Worm (Caenorhabditis elegans) whole organism, young adult: ENCODE data around the gene H10E21.4.
A peak's percentile ranks its signal among the peaks of the same experiment; 100 is the strongest.
"Not testable (repeated sequence)": the region's sequence is repeated elsewhere in the genome, so short reads cannot be mapped to it uniquely, and the experiment has no call there.

ENCODE experiments used
- B0261.1 ChIP-seq: sonication (generic microtip); optimal IDR thresholded peaks from 2 replicates; lab custom pipeline; 2016; ENCODE audit warnings: mild to moderate bottlenecking, missing genetic modification characterization, moderate library complexity, missing compliant biosample characterization
- C17E4.6 ChIP-seq: fragments of 200-800 bp; sonication (Bioruptor generic); IDR thresholded peaks from 2 replicates; pipeline ENCODE4 v1.3.6; 2022; ENCODE audit warnings: missing genetic modification reagents, missing genetic modification characterization, missing compliant biosample characterization
- D2030.7 ChIP-seq: fragments of 200-800 bp; sonication (Bioruptor generic); IDR thresholded peaks from 2 replicates; pipeline ENCODE4 v1.3.6; 2022; ENCODE audit warnings: missing genetic modification reagents, missing genetic modification characterization, missing compliant biosample characterization
- F10E7.11 ChIP-seq: sonication (generic microtip); optimal IDR thresholded peaks from 2 replicates; lab custom pipeline; 2017; ENCODE audit warnings: mild to moderate bottlenecking, missing genetic modification characterization, moderate library complexity, missing compliant biosample characterization
- F23B12.7 ChIP-seq: sonication (generic microtip); optimal IDR thresholded peaks from 2 replicates; lab custom pipeline; 2017; ENCODE audit warnings: missing genetic modification characterization, mild to moderate bottlenecking, missing compliant biosample characterization, antibody characterized with exemption, moderate library complexity; ENCODE audit not compliant: insufficient read depth
- Y56A3A.18 ChIP-seq: fragments of 200-800 bp; sonication (Bioruptor generic); IDR thresholded peaks from 2 replicates; pipeline ENCODE4 v1.3.6; 2022; ENCODE audit warnings: missing genetic modification reagents, missing genetic modification characterization, missing compliant biosample characterization
- Y79H2A.3 ChIP-seq: fragments of 200-800 bp; sonication (Bioruptor generic); conservative IDR thresholded peaks from 2 replicates; pipeline ENCODE4 v1.3.6; 2022; ENCODE audit warnings: missing genetic modification reagents, missing genetic modification characterization, missing compliant biosample characterization
- Y95B8A.8 ChIP-seq: fragments of 200-800 bp; sonication (Bioruptor generic); IDR thresholded peaks from 2 replicates; pipeline ENCODE4 v1.3.6; 2022; ENCODE audit warnings: missing genetic modification reagents, missing genetic modification characterization, missing compliant biosample characterization
- akir-1 ChIP-seq: fragments of 200-800 bp; sonication (Bioruptor generic); optimal IDR thresholded peaks from 2 replicates; lab custom pipeline; 2018; ENCODE audit warnings: mild to moderate bottlenecking, missing genetic modification characterization, moderate library complexity, missing compliant biosample characterization
- aptf-3 ChIP-seq: fragments of 200-800 bp; sonication (Bioruptor generic); IDR thresholded peaks from 2 replicates; pipeline ENCODE4 v1.3.6; 2022; ENCODE audit warnings: missing genetic modification characterization, missing compliant biosample characterization
- attf-3 ChIP-seq: fragments of 200-800 bp; sonication (Bioruptor generic); conservative IDR thresholded peaks from 2 replicates; pipeline ENCODE4 v1.3.6; 2022; ENCODE audit warnings: missing genetic modification reagents, missing genetic modification characterization, missing compliant biosample characterization
- cebp-1 ChIP-seq, 2 experiments: fragments of 200-800 bp in 1 of 2; sonication (Bioruptor generic) in 1 of 2; sonication (generic microtip) in 1 of 2; IDR thresholded peaks in 1 of 2; optimal IDR thresholded peaks in 1 of 2; 2 replicates each; pipeline versions ENCODE4 v1.3.6 to Lab custom; 2017 to 2022; ENCODE audit warnings: missing compliant biosample characterization in 2 of 2, missing genetic modification characterization in 2 of 2, mild to moderate bottlenecking in 1 of 2, missing genetic modification reagents in 1 of 2, moderate library complexity in 1 of 2
- ceh-100 ChIP-seq: fragments of 200-800 bp; sonication (Bioruptor generic); IDR thresholded peaks from 2 replicates; pipeline ENCODE4 v1.3.6; 2022; ENCODE audit warnings: missing genetic modification reagents, missing genetic modification characterization, missing compliant biosample characterization
- chd-7 ChIP-seq: sonication (generic microtip); optimal IDR thresholded peaks from 2 replicates; lab custom pipeline; 2016; ENCODE audit warnings: mild to moderate bottlenecking, missing genetic modification characterization, moderate library complexity, missing compliant biosample characterization
- die-1 ChIP-seq: sonication (generic microtip); optimal IDR thresholded peaks from 2 replicates; lab custom pipeline; 2016; ENCODE audit warnings: missing genotype, mild to moderate bottlenecking, missing genetic modification characterization, missing compliant biosample characterization
- dpff-1 ChIP-seq: sonication (generic microtip); optimal IDR thresholded peaks from 2 replicates; lab custom pipeline; 2017; ENCODE audit warnings: mild to moderate bottlenecking, missing genetic modification characterization, missing compliant biosample characterization
- egrh-3 ChIP-seq: fragments of 200-800 bp; sonication (Bioruptor generic); IDR thresholded peaks from 2 replicates; pipeline ENCODE4 v1.3.6; 2022; ENCODE audit warnings: missing genetic modification reagents, missing genetic modification characterization, missing compliant biosample characterization
- him-1 ChIP-seq: sonication (generic microtip); optimal IDR thresholded peaks from 2 replicates; lab custom pipeline; 2016; ENCODE audit warnings: missing genotype, missing genetic modification reagents, missing genetic modification characterization, missing compliant biosample characterization
- hlh-26 ChIP-seq: fragments of 200-800 bp; sonication (Bioruptor generic); conservative IDR thresholded peaks from 2 replicates; pipeline ENCODE4 v1.3.6; 2022; ENCODE audit warnings: missing genetic modification reagents, missing genetic modification characterization, missing compliant biosample characterization
- hmg-1.2 ChIP-seq: fragments of 200-800 bp; sonication (Bioruptor generic); IDR thresholded peaks from 2 replicates; pipeline ENCODE4 v1.3.6; 2022; ENCODE audit warnings: missing genetic modification reagents, missing genetic modification characterization, missing compliant biosample characterization
- hrde-1 ChIP-seq: sonication (generic microtip); optimal IDR thresholded peaks from 2 replicates; lab custom pipeline; 2016; ENCODE audit warnings: missing genetic modification characterization, mild to moderate bottlenecking, missing compliant biosample characterization, moderate library complexity, missing genotype, missing genetic modification reagents, borderline replicate concordance
- let-526 ChIP-seq: fragments of 200-800 bp; sonication (Bioruptor generic); IDR thresholded peaks from 2 replicates; pipeline ENCODE4 v1.3.6; 2022; ENCODE audit warnings: missing genetic modification reagents, missing genetic modification characterization, missing compliant biosample characterization
- let-607 ChIP-seq, 2 experiments: fragments of 200-800 bp in 1 of 2; sonication (Bioruptor generic) in 1 of 2; sonication (generic microtip) in 1 of 2; optimal IDR thresholded peaks; 2 replicates each; lab custom pipeline; 2016 to 2018; ENCODE audit warnings: mild to moderate bottlenecking in 2 of 2, missing compliant biosample characterization in 2 of 2, missing genetic modification characterization in 2 of 2, moderate library complexity in 2 of 2, missing genotype in 1 of 2
- lin-54 ChIP-seq: fragments of 200-800 bp; sonication (Bioruptor generic); optimal IDR thresholded peaks from 2 replicates; lab custom pipeline; 2018; ENCODE audit warnings: mild to moderate bottlenecking, missing genetic modification characterization, missing compliant biosample characterization
- lir-1 ChIP-seq: fragments of 200-800 bp; sonication (Bioruptor generic); conservative IDR thresholded peaks from 2 replicates; pipeline ENCODE4 v1.3.6; 2022; ENCODE audit warnings: missing genetic modification reagents, missing genetic modification characterization, missing compliant biosample characterization
- madf-3 ChIP-seq: fragments of 200-800 bp; sonication (Bioruptor generic); IDR thresholded peaks from 2 replicates; pipeline ENCODE4 v1.3.6; 2022; ENCODE audit warnings: missing genetic modification reagents, missing genetic modification characterization, missing compliant biosample characterization
- madf-6 ChIP-seq: fragments of 200-800 bp; sonication (Bioruptor generic); IDR thresholded peaks from 2 replicates; pipeline ENCODE4 v1.3.6; 2022; ENCODE audit warnings: missing genetic modification reagents, missing genetic modification characterization, missing compliant biosample characterization
- mcd-1 ChIP-seq: fragments of 200-800 bp; sonication (Bioruptor generic); IDR thresholded peaks from 2 replicates; pipeline ENCODE4 v1.3.6; 2022; ENCODE audit warnings: missing genetic modification reagents, missing genetic modification characterization, missing compliant biosample characterization
- nfyb-1 ChIP-seq: fragments of 200-800 bp; sonication (Bioruptor generic); IDR thresholded peaks from 2 replicates; pipeline ENCODE4 v1.3.6; 2022; ENCODE audit warnings: missing genetic modification reagents, missing genetic modification characterization, missing compliant biosample characterization
- pbrm-1 ChIP-seq: fragments of 200-800 bp; sonication (Bioruptor generic); IDR thresholded peaks from 2 replicates; pipeline ENCODE4 v1.3.6; 2022; ENCODE audit warnings: missing genetic modification reagents, missing genetic modification characterization, missing compliant biosample characterization
- rpc-1 ChIP-seq, 2 experiments: fragments of 150-350 bp in 1 of 2; sonication (generic microtip) in 1 of 2; optimal IDR thresholded peaks; 2 replicates each; lab custom pipeline; 2014 to 2018; ENCODE audit warnings: missing biosample characterization in 1 of 2, missing genetic modification characterization in 1 of 2, missing genetic modification reagents in 1 of 2, missing genotype in 1 of 2
- sea-2 ChIP-seq: fragments of 200-800 bp; sonication (Bioruptor generic); IDR thresholded peaks from 2 replicates; pipeline ENCODE4 v1.3.6; 2022; ENCODE audit warnings: missing genetic modification characterization, missing compliant biosample characterization
- snpc-4 ChIP-seq, 5 experiments: fragments of 150-350 bp in 1 of 5; sonication (generic microtip) in 4 of 5; optimal IDR thresholded peaks; 2 replicates each; lab custom pipeline; 2014 to 2018; ENCODE audit warnings: missing genetic modification characterization in 5 of 5, missing biosample characterization in 3 of 5, antibody characterized with exemption in 2 of 5, mild to moderate bottlenecking in 2 of 5, missing compliant biosample characterization in 2 of 5, missing genotype in 2 of 5, moderate library complexity in 2 of 5, missing genetic modification reagents in 1 of 5
- tbp1 ChIP-seq: fragments of 200-800 bp; sonication (Bioruptor generic); optimal IDR thresholded peaks from 2 replicates; lab custom pipeline; 2018; ENCODE audit warnings: mild to moderate bottlenecking, missing genetic modification characterization, missing compliant biosample characterization
- tbx-9 ChIP-seq: sonication (generic microtip); optimal IDR thresholded peaks from 2 replicates; lab custom pipeline; 2016; ENCODE audit warnings: borderline replicate concordance, missing genetic modification characterization, inconsistent platforms, missing compliant biosample characterization
- tlf-1 ChIP-seq: fragments of 200-800 bp; sonication (Bioruptor generic); optimal IDR thresholded peaks from 2 replicates; lab custom pipeline; 2018; ENCODE audit warnings: mild to moderate bottlenecking, missing genetic modification characterization, missing compliant biosample characterization
- zfh-2 ChIP-seq: fragments of 200-800 bp; sonication (Bioruptor generic); conservative IDR thresholded peaks from 2 replicates; pipeline ENCODE4 v1.3.6; 2022; ENCODE audit warnings: missing genetic modification reagents, missing genetic modification characterization, missing compliant biosample characterization
- zim-3 ChIP-seq: sonication (generic microtip); optimal IDR thresholded peaks from 2 replicates; lab custom pipeline; 2017; ENCODE audit warnings: mild to moderate bottlenecking, missing genetic modification characterization, moderate library complexity, missing compliant biosample characterization

Gene H10E21.4

ce11 chrIII:61045-61444 is 41.6 kb upstream of the H10E21.4 start, which contains the start of gene btb-5:
Gene btb-5, minus strand, starts transcription at chrIII:61145.
- TF ChIP-seq sea-2 (GFP tag; lab: Robert Waterston, UW) (no peak), cebp-1 (GFP tag; IDR thresholded peaks at IDR 0.05; lab: Robert Waterston, UW) (no peak), cebp-1 (tag; optimal IDR thresholded peaks at IDR 0.05; lab: Kevin White, UChicago) (no peak), hmg-1.2 (GFP tag; lab: Robert Waterston, UW) (no peak), ceh-100 (GFP tag; lab: Robert Waterston, UW) (no peak), F23B12.7 (tag; lab: Kevin White, UChicago) (no peak), chd-7 (tag; lab: Kevin White, UChicago) (no peak), lir-1 (GFP tag; lab: Robert Waterston, UW) (no peak), hrde-1 (tag; lab: Kevin White, UChicago) (no peak), lin-54 (no peak), tbx-9 (no peak), mcd-1 (no peak), zim-3 (tag; lab: Kevin White, UChicago) (no peak), F10E7.11 (tag; lab: Kevin White, UChicago) (no peak)

- not testable (repeated sequence) for TF ChIP-seq rpc-1 (optimal IDR thresholded peaks at IDR 0.05; lab: Kevin White, UChicago)
- TF ChIP-seq rpc-1 (tag; optimal IDR thresholded peaks at IDR 0.05; lab: Kevin White, UChicago), result peak; percentile 32
- TF ChIP-seq D2030.7 (GFP tag; lab: Robert Waterston, UW), result peak; percentile 50
- TF ChIP-seq tbp1 (GFP tag; lab: Kevin White, UChicago), result peak; percentile 75
- peak; percentile 35 for TF ChIP-seq B0261.1 (tag; lab: Kevin White, UChicago)
- 0 out of 2 replicates have a peak, but pooled peaks have one; percentile 15 for TF ChIP-seq madf-6
- peak; percentile 33; the same call in 1 of the 2 replicates for TF ChIP-seq nfyb-1
Observed at ce11 chrIII:58723-59122, 39.2 kb upstream of the H10E21.4 start.

- peak; percentile 52; the same call in 1 of the 2 replicates for TF ChIP-seq attf-3 (GFP tag; lab: Robert Waterston, UW)
Observed at ce11 chrIII:57257-57656, 37.8 kb upstream of the H10E21.4 start.

- TF ChIP-seq mcd-1 (peak; percentile 31; the same call in 1 of the 2 replicates), D2030.7 (GFP tag; lab: Robert Waterston, UW) (0 out of 2 replicates have a peak, but pooled peaks have one; percentile 42), zim-3 (tag; lab: Kevin White, UChicago) (no peak), egrh-3 (GFP tag; lab: Robert Waterston, UW) (peak; percentile 30; the same call in 1 of the 2 replicates), zfh-2 (peak; percentile 46)
Observed at ce11 chrIII:53696-54095, 34.2 kb upstream of the H10E21.4 start.

ce11 chrIII:51622-52021 is 32.1 kb upstream of the H10E21.4 start:
- no peak for TF ChIP-seq akir-1 (GFP tag; lab: Kevin White, UChicago)
- TF ChIP-seq D2030.7 (GFP tag; lab: Robert Waterston, UW), result 0 out of 2 replicates have a peak, but pooled peaks have one; percentile 35
- TF ChIP-seq C17E4.6 (GFP tag; lab: Robert Waterston, UW), result no peak
- TF ChIP-seq him-1 (tag; lab: Kevin White, UChicago), result no peak
- TF ChIP-seq Y56A3A.18 (GFP tag; lab: Robert Waterston, UW), result no peak
- TF ChIP-seq Y95B8A.8 (GFP tag; lab: Robert Waterston, UW), result no peak
- TF ChIP-seq hlh-26, result no peak
- no peak for TF ChIP-seq Y79H2A.3 (GFP tag; lab: Robert Waterston, UW)
- no peak for TF ChIP-seq nfyb-1
- no peak for TF ChIP-seq madf-3 (GFP tag; lab: Robert Waterston, UW)
- TF ChIP-seq let-526, result no peak
- TF ChIP-seq pbrm-1 (GFP tag; lab: Robert Waterston, UW), result 0 out of 2 replicates have a peak, but pooled peaks have one; percentile 8
- TF ChIP-seq aptf-3 (GFP tag; lab: Robert Waterston, UW), result no peak
- TF ChIP-seq lir-1 (GFP tag; lab: Robert Waterston, UW), result no peak
- TF ChIP-seq snpc-4 (GFP tag; optimal IDR thresholded peaks at IDR 0.05; lab: Kevin White, UChicago), result no peak
- TF ChIP-seq snpc-4 (tag; optimal IDR thresholded peaks at IDR 0.05; lab: Kevin White, UChicago), result no peak
- no peak for TF ChIP-seq tbp1 (GFP tag; lab: Kevin White, UChicago)
- TF ChIP-seq egrh-3 (GFP tag; lab: Robert Waterston, UW), result peak; percentile 29; the same call in 1 of the 2 replicates
- no peak for TF ChIP-seq tlf-1
- TF ChIP-seq attf-3 (GFP tag; lab: Robert Waterston, UW), result no peak
- TF ChIP-seq let-607 (tag; optimal IDR thresholded peaks at IDR 0.05; lab: Kevin White, UChicago), result no peak
- no peak for TF ChIP-seq dpff-1 (tag; lab: Kevin White, UChicago)
- no peak for TF ChIP-seq die-1 (tag; lab: Kevin White, UChicago)
